Worm (Caenorhabditis elegans): ENCODE results near the gene C43D7.8.

- no peak for TF ChIP-seq chd-7 (tag; optimal IDR thresholded peaks at IDR 0.05)
- no peak for TF ChIP-seq pbrm-1 (GFP tag; IDR thresholded peaks at IDR 0.05)
- TF ChIP-seq him-1 (tag; optimal IDR thresholded peaks at IDR 0.05): no peak
- no peak for TF ChIP-seq ztf-22 (GFP tag; optimal IDR thresholded peaks at IDR 0.05)
- no peak for TF ChIP-seq ztf-6 (GFP tag; IDR thresholded peaks at IDR 0.05)
- no peak for TF ChIP-seq hlh-12 (tag; optimal IDR thresholded peaks at IDR 0.05)
- no peak for TF ChIP-seq ets-4 (GFP tag; optimal IDR thresholded peaks at IDR 0.05)
- no peak for TF ChIP-seq pha-4 (tag; optimal IDR thresholded peaks at IDR 0.05)
- TF ChIP-seq aptf-2 (GFP tag; conservative IDR thresholded peaks at IDR 0.05): no peak
- no peak for TF ChIP-seq F39B2.1 (GFP tag; IDR thresholded peaks at IDR 0.05)
- TF ChIP-seq xnd-1 (tag; optimal IDR thresholded peaks at IDR 0.05): no peak
- no peak for TF ChIP-seq F52B5.7 (tag; optimal IDR thresholded peaks at IDR 0.05)
- no peak for TF ChIP-seq nfya-1 (tag; optimal IDR thresholded peaks at IDR 0.05; ENCODE audit: borderline replicate concordance, insufficient read depth)
These were observed 46.7 kb upstream of the C43D7.8 start for ce11 chrV:19358039-19358438.

Measured in whole organism, young adult.